Worm (Caenorhabditis elegans): Measurements from ENCODE around the gene nxf-1.
A peak's percentile ranks its signal among the peaks of the same experiment; 100 is the strongest.

The nxf-1 gene

ce11 chrV:14447240-14447763 is 32.5 kb upstream of the nxf-1 start, which contains the start of the genes dlat-1 and fntb-1:
dlat-1 (minus strand) TSS chrV:14447290.
fntb-1 (plus strand) TSS chrV:14447651.
- TF ChIP-seq ceh-19 (GFP tag; optimal IDR thresholded peaks at IDR 0.05): no peak
- peak; percentile 89 for TF ChIP-seq elt-2 (tag; optimal IDR thresholded peaks at IDR 0.05)

ce11 chrV:14446453-14446852 is 31.6 kb upstream of the nxf-1 start:
- TF ChIP-seq unc-42 (tag; optimal IDR thresholded peaks at IDR 0.05): no peak
- TF ChIP-seq ceh-31 (tag; optimal IDR thresholded peaks at IDR 0.05): no peak
- TF ChIP-seq ceh-6 (GFP tag; optimal IDR thresholded peaks at IDR 0.05): no peak
- TF ChIP-seq unc-86 (tag; optimal IDR thresholded peaks at IDR 0.05): no peak
- no peak for TF ChIP-seq pha-2 (tag; optimal IDR thresholded peaks at IDR 0.05)
- no peak for TF ChIP-seq elt-2 (tag; optimal IDR thresholded peaks at IDR 0.05)
- no peak for TF ChIP-seq Y22D7AL.16 (tag; optimal IDR thresholded peaks at IDR 0.05)
- no peak for TF ChIP-seq tbx-7 (tag; optimal IDR thresholded peaks at IDR 0.05)

DNA sequence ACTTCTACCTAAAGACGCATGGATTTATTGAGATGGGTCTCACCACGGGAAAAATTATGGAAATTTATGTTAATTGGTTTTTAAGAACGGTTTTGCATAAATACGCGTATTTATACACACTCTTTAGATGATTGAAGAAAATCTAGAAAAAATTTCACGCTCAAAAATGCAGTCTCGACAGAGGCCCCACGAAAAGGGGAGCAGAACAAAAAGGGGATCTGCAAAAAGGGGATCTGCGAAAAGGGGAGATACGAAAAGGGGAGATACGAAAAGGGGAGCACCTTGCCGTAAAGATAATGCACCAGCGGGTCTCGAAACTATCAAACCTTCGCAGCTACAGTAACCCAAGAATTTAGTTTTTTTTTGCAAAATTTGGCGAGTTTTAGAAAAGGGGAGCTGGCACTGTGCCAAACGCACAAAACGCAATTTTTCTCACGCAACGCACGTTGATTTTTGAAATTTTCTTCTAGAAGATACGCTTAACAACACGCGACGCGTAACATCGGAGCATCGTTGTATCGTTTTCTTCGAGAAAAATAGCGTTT is 28.7 kb upstream of the nxf-1 start:
- TF ChIP-seq C08G9.2 (tag; optimal IDR thresholded peaks at IDR 0.05): peak; percentile 68
- TF ChIP-seq rnt-1 (tag; optimal IDR thresholded peaks at IDR 0.05): peak; percentile 14
- TF ChIP-seq fax-1 (tag; optimal IDR thresholded peaks at IDR 0.05): peak; percentile 25
- peak; percentile 23 for TF ChIP-seq zip-5 (tag; optimal IDR thresholded peaks at IDR 0.05)
- TF ChIP-seq ceh-14 (tag; optimal IDR thresholded peaks at IDR 0.05): peak; percentile 50
- TF ChIP-seq tbx-7 (tag; optimal IDR thresholded peaks at IDR 0.05): peak; percentile 25
- peak; percentile 83 for TF ChIP-seq ceh-31 (tag; optimal IDR thresholded peaks at IDR 0.05)
- peak; percentile 34 for TF ChIP-seq dmd-4 (tag; optimal IDR thresholded peaks at IDR 0.05; ENCODE audit: borderline replicate concordance)
- TF ChIP-seq tbx-2 (tag; optimal IDR thresholded peaks at IDR 0.05): peak; percentile 72
- peak; percentile 50 for TF ChIP-seq lim-6 (tag; optimal IDR thresholded peaks at IDR 0.05)
- TF ChIP-seq ceh-2 (tag; optimal IDR thresholded peaks at IDR 0.05): peak; percentile 45

- TF ChIP-seq lin-11 (tag; optimal IDR thresholded peaks at IDR 0.05) (no peak), unc-55 (GFP tag; optimal IDR thresholded peaks at IDR 0.05) (no peak), hlh-15 (tag; optimal IDR thresholded peaks at IDR 0.05) (no peak), hlh-30 (tag; optimal IDR thresholded peaks at IDR 0.05; ENCODE audit: insufficient read depth) (no peak), T23F11.4 (GFP tag; optimal IDR thresholded peaks at IDR 0.05) (no peak), syd-9 (tag; optimal IDR thresholded peaks at IDR 0.05) (no peak), madf-2 (tag; optimal IDR thresholded peaks at IDR 0.05) (no peak)
Observed at ce11 chrV:14440841-14441240, 26.0 kb upstream of the nxf-1 start, which contains the start of gene F23B12.4. F23B12.4 (plus strand) TSS chrV:14441141.

ce11 chrV:14439236-14439635 is 24.4 kb upstream of the nxf-1 start:
- TF ChIP-seq ceh-2 (tag; optimal IDR thresholded peaks at IDR 0.05) (no peak), ceh-6 (GFP tag; optimal IDR thresholded peaks at IDR 0.05) (no peak), fax-1 (tag; optimal IDR thresholded peaks at IDR 0.05) (no peak), sox-4 (tag; optimal IDR thresholded peaks at IDR 0.05) (no peak), sox-2 (GFP tag; IDR thresholded peaks at IDR 0.05) (no peak), ceh-45 (GFP tag; IDR thresholded peaks at IDR 0.05) (no peak), C38D4.7 (GFP tag; optimal IDR thresholded peaks at IDR 0.05) (no peak), ets-4 (tag; optimal IDR thresholded peaks at IDR 0.05) (no peak), odd-2 (tag; optimal IDR thresholded peaks at IDR 0.05) (no peak), ceh-34 (tag; optimal IDR thresholded peaks at IDR 0.05) (no peak), unc-3 (GFP tag; conservative IDR thresholded peaks at IDR 0.05) (no peak), unc-3 (tag; optimal IDR thresholded peaks at IDR 0.05) (no peak), ceh-18 (tag; optimal IDR thresholded peaks at IDR 0.05) (no peak), ztf-16 (tag; optimal IDR thresholded peaks at IDR 0.05) (no peak), unc-86 (tag; optimal IDR thresholded peaks at IDR 0.05) (no peak), ceh-48 (tag; optimal IDR thresholded peaks at IDR 0.05) (no peak), che-1 (tag; optimal IDR thresholded peaks at IDR 0.05) (no peak), Y22D7AL.16 (tag; optimal IDR thresholded peaks at IDR 0.05) (no peak), nhr-232 (tag; optimal IDR thresholded peaks at IDR 0.05) (no peak)

All from whole organism, late embryonic.